Worm (Caenorhabditis elegans): Measurements from ENCODE around the gene Y50D4C.6.

Gene Y50D4C.6

DNA sequence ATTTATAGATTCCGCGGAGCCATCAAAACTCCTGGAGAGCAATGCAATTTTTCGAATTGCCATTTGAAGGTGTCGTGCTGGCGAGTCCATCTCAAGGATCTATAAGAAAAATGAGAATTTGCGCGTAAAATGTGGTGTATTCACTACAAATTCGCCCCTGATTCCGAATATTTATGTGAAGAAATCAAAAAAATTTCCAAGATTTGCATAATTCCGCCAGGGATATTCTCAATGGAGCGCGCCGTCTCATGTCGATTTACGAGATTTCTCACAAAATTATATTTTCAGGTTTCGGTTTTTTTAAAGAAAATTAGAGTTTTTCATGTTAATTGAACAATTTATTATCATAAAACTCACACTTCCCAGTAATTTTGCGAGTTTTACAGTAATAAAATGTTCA is at the start of gene Y50D4C.6:
Gene Y50D4C.6, minus strand, starts transcription at position 101 of the 400 bp plus-strand sequence.
- no peak for TF ChIP-seq him-1 (tag; optimal IDR thresholded peaks at IDR 0.05)
- TF ChIP-seq dao-5 (tag; optimal IDR thresholded peaks at IDR 0.05), result no peak
- TF ChIP-seq W03F9.2 (tag; optimal IDR thresholded peaks at IDR 0.05), result no peak

DNA sequence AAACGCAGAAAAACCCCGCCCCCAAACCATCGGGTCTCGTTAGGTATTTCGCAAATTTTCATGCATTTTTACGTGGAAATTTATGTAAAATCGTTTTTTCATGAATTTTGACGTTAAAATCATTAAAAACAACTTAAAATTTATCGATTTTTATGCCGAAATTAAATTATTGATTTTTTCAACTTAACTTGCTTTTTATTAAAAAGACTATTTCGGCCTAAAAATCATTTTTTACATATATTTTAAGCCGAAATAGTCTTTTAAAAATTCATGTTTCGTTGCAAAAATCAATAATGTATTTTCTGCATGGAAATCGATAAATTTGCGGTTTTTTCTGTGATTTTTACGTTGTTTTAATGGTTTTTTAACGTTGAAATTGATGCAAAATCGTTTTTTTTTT is 46.0 kb upstream of the Y50D4C.6 start:
- no peak for TF ChIP-seq him-1 (tag; optimal IDR thresholded peaks at IDR 0.05)
- no peak for TF ChIP-seq dao-5 (tag; optimal IDR thresholded peaks at IDR 0.05)
- TF ChIP-seq W03F9.2 (tag; optimal IDR thresholded peaks at IDR 0.05), result no peak

DNA sequence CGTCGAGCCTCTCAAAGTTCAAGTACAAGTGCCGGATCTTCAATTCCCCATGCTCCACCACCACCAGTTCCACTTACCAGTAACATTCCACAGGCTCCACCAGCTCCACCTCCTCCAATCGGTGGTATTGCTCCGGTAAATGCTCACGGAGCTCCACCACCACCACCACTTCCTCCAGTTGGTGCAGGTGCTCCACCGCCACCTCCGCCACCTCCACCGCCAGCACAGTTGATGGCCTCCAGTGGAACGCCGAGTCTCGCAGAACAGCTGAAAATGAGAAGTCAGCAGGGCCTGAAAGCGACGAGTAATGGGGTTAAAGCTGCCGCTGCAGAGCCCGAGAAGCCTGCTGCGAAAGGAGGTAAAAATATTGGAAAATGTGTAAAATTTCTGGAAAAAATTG is 40.6 kb upstream of the Y50D4C.6 start:
- TF ChIP-seq him-1 (tag; optimal IDR thresholded peaks at IDR 0.05) (no peak), dao-5 (tag; optimal IDR thresholded peaks at IDR 0.05) (no peak), W03F9.2 (tag; optimal IDR thresholded peaks at IDR 0.05) (no peak)

DNA sequence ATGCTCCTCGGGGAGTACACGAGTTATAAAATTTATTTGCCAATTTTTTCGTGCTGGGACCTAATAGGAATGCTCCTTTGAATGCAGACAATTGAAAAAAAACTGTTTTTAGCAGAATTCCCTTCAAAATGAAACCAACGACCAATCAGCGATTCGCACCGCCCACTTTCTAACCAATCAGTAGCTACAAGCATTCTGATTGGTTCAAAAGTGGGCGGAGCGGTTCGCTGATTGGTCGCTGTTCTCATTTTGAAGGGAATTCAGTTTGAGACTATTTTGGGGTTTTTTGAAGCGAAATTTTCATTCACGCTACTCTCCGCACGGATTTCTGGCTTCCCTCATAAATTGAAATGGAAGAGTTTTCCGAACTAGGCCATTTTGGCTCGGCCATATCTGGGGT is 33.5 kb upstream of the Y50D4C.6 start:
- TF ChIP-seq W03F9.2 (tag; optimal IDR thresholded peaks at IDR 0.05) (no peak), dao-5 (tag; optimal IDR thresholded peaks at IDR 0.05) (no peak), him-1 (tag; optimal IDR thresholded peaks at IDR 0.05) (no peak)

DNA sequence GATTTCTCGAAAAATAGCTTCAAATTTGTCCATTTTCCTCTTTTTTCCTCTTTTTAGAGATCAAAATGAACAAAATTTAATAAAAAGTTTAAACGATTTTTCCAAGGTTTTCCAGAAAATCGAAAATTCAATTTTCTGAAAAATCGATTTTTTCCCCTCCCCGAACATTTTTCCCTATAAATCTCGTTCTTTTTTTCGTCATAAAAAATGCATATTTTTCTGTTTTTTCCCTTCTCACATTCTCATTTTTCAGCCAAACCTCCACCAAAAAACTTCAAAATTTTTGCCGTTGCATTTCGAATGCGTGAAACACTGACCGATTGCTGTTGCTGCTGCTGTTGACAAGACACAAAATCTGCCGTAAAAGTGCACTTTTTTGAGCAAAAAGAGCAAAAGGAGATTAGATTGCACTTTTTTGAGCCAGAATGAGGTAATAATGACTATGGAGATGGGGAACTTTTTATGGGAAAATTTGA is 32.7 kb upstream of the Y50D4C.6 start, which contains the start of the genes Y50D4C.12 and unc-34:
Gene Y50D4C.12, plus strand, starts transcription at position 301 of the 476 bp plus-strand sequence.
Gene unc-34, plus strand, starts transcription at position 426 of the 476 bp plus-strand sequence.
- TF ChIP-seq W03F9.2 (tag; optimal IDR thresholded peaks at IDR 0.05), result no peak

DNA sequence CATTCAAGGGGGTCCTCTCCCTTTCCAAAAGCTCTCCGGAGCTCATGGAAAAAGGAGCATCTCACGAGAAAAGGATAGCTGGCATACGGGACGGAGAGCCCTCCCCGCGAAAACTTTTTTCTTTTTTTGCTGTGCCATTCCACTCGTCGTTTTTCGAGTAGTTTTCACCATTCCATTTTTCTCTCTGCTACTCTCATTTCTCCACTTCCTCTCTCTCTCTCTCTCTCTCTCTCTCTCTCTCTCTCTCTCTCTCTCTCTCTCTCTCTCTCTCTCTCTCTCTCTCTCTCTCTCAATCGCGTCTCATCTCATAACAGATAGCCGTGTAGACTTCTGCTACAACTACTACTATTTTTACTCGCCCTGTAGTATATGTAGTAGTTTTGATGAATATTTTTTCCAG is 30.0 kb upstream of the Y50D4C.6 start:
- TF ChIP-seq dao-5 (tag; optimal IDR thresholded peaks at IDR 0.05) (no peak), W03F9.2 (tag; optimal IDR thresholded peaks at IDR 0.05) (no peak), him-1 (tag; optimal IDR thresholded peaks at IDR 0.05) (no peak)

DNA sequence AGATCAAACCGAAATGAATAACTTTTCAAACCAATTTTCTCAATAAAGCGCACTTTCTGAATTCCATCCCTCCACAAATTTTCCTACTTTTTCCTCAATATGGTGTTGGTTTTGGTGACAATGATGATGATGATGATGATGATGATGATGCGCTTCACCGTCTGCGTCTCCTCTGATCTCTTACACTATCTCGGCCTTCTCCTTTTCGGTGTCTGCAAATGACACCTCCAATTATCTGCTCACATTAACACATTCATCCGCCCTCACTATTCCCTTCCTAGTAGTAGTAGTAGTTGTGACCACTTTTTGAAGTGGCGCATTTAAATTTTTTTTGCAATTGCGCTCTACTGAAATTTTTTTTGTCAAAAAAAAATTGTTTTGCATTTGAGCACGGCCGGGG is 29.0 kb upstream of the Y50D4C.6 start:
- TF ChIP-seq dao-5 (tag; optimal IDR thresholded peaks at IDR 0.05), result no peak

DNA sequence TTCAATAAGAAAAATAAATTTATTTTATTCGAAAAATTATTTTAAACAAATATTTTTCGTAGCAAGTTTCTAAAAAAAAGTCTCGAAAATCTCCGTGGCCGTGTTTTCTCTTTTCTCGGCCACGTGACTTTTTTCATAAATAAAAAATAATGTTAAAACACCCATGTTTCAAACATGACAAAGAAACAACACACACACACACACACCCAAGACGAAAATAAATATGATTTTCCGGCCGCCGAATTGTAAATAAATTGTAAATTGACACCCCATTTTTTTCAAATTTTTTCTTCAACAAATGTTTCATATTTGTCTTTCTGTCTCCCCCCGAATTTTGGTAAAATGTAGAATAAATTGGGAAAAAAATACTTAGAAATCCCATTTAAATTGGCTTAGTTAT is 28.2 kb upstream of the Y50D4C.6 start:
- no peak for TF ChIP-seq dao-5 (tag; optimal IDR thresholded peaks at IDR 0.05)
- no peak for TF ChIP-seq W03F9.2 (tag; optimal IDR thresholded peaks at IDR 0.05)
- TF ChIP-seq him-1 (tag; optimal IDR thresholded peaks at IDR 0.05), result no peak

DNA sequence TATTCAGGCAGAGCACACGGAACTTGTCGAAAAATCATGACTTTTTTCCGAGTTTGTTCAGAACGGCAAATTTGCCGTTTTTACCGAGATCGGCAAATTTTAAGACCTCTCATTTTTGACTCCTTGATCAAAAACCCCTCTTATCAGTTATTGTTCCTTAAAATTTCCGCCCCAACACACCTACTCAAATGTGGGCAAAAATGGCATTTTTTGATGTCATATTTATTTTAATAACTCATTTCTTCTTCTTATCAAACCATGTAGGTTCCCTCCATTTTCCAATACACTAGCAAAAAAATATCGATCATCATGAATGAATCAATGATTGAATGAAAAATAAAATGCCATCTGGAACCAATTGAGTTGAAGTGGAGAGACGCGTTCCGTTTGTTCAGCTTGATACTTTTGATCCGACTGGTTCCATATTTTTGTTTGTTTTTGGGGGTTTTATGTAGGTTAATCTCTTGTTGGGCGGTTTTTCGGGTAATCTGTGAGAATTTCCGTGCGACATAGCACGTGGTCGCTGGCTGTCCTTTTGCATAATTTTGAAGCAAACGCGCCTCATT is 26.9 kb upstream of the Y50D4C.6 start:
- TF ChIP-seq W03F9.2 (tag; optimal IDR thresholded peaks at IDR 0.05) (no peak), him-1 (tag; optimal IDR thresholded peaks at IDR 0.05) (no peak), dao-5 (tag; optimal IDR thresholded peaks at IDR 0.05) (no peak)

DNA sequence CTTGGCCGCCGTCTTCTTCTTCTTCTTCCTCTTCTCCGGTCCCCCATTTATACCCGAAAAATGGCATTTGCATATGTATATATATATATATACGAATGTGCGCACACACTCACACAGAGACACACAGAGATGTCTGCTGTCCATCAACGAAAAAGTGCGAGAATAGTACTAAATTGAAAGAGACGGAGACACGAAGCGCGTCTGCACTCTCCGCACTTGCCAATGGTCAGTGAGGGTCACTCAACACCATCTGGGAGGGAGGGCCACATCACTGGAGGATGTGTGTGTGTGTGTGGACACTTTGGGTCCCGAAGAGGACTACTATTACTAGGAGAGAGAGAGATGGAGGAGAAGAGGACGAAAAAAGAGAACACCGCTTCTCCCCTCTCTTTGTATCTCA is 25.5 kb upstream of the Y50D4C.6 start:
- TF ChIP-seq him-1 (tag; optimal IDR thresholded peaks at IDR 0.05), result peak; percentile 79
- TF ChIP-seq dao-5 (tag; optimal IDR thresholded peaks at IDR 0.05), result no peak
- TF ChIP-seq W03F9.2 (tag; optimal IDR thresholded peaks at IDR 0.05), result no peak

DNA sequence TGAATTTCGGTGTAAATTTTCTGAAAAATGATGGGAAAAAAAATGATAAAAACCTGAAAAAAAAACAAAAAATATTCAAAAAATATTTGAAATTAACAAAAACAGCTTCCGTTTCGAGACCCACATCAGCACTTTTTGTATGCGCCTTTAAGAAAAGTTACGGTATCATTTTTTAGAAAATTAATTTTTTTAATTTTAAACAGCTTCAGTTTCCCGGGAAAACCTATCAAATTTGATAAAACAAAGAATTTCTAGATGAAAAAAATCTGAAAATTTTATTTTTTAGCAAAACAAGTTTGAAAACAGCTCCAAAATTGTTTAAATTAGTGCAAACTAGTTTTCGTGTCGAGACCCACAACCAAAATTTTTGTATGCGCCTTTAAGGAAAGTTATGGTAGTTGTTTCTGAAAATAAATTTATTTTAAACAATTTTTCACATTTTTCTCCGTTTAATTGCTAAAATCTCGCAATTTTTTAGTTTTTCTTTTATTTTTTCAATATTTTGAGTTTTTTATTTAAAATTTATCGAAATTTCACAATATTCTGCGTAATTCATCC is 19.4 kb upstream of the Y50D4C.6 start:
- no peak for TF ChIP-seq W03F9.2 (tag; optimal IDR thresholded peaks at IDR 0.05)
- no peak for TF ChIP-seq dao-5 (tag; optimal IDR thresholded peaks at IDR 0.05)
- TF ChIP-seq him-1 (tag; optimal IDR thresholded peaks at IDR 0.05), result no peak

DNA sequence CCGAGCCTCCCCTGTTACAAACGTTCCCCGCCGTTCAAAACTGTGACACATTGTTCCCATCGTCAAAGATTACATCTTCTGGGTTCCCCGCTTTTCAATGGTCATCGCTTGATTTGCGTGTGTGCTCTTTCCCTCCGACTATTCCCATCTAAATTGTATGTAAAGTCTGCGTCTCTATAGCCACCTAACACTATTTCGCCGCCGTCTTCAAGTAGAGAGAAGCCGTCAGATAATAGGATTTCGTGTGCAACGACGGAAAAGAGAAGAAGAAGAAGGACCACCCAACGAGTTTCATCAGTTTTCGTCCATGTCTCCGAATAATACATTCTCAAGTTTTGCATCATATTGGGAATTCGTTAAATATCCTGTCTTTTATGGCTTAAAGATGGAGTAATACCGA is 16.5 kb upstream of the Y50D4C.6 start:
- TF ChIP-seq dao-5 (tag; optimal IDR thresholded peaks at IDR 0.05), result no peak
- no peak for TF ChIP-seq him-1 (tag; optimal IDR thresholded peaks at IDR 0.05)
- TF ChIP-seq W03F9.2 (tag; optimal IDR thresholded peaks at IDR 0.05), result no peak

DNA sequence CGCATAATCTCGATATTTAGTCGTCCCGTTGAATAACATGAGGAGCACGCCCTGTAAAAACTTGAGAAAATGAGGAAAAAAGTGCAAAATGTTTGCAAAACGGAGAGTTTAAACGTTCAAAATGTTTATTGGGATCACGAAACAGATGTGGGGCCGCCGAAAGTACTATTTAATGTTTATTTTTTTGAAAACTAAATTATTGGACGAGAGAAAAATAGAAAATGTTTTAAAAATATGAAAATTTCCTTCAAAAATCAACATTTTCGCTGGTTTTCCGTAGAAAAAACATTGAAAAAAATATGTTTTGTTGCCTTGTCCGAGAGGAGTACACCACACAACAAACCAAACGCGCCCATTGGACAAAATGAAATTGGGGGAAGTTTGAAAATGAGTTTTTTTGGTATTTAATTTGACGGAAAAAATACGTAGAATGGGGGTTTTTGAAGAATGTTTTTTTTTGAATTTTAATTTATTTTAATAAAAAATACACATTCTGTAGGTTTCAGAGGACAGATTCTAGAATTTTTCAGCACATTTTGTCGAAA is 15.2 kb upstream of the Y50D4C.6 start, which contains the start of gene sqv-6:
Gene sqv-6, minus strand, starts transcription at position 51 of the 545 bp plus-strand sequence.
- TF ChIP-seq dao-5 (tag; optimal IDR thresholded peaks at IDR 0.05) (no peak), him-1 (tag; optimal IDR thresholded peaks at IDR 0.05) (peak; percentile 51)

DNA sequence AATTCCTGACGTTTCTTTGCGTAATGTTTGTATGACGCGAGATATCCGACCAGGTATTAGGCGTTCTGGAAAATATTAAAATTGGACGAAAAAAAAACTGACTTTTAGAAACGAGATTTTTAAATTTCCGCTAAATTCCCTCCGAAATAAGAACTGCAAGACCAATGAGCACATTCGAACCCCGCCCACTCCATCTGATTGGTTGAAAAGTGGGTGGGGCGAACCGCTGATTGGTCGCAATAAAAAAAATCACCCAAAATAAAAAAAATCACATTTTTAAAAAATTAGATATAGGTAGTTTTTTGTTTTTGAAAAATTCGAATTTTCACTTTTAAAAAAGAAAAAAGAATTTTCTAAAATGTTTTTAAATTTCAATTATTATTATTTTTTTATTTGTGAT is 576 bp downstream of the Y50D4C.6 start:
- TF ChIP-seq him-1 (tag; optimal IDR thresholded peaks at IDR 0.05), result no peak
- TF ChIP-seq W03F9.2 (tag; optimal IDR thresholded peaks at IDR 0.05), result no peak
- no peak for TF ChIP-seq dao-5 (tag; optimal IDR thresholded peaks at IDR 0.05)

DNA sequence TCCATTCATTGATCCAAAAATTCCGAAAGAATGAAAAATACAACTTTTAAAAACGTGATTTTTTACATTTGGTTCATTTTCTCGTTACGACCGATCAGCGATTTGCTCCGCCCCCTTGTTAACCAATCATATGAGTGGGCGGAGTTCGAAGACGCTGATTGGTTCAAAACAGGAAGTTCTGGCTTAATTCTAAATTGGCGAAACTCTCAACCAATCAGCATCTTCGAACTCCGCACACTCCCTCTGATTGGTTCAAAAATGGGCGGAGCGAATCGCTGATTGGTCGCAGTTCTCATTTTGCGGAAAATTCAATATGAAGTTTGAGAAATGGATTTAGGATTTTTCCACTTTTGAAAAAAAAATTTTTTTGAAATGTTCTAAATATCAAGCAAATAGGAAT is 3.8 kb downstream of the Y50D4C.6 start:
- no peak for TF ChIP-seq him-1 (tag; optimal IDR thresholded peaks at IDR 0.05)
- TF ChIP-seq W03F9.2 (tag; optimal IDR thresholded peaks at IDR 0.05), result no peak
- no peak for TF ChIP-seq dao-5 (tag; optimal IDR thresholded peaks at IDR 0.05)
